Worm (Caenorhabditis elegans): ENCODE results near the gene spe-6.

DNA sequence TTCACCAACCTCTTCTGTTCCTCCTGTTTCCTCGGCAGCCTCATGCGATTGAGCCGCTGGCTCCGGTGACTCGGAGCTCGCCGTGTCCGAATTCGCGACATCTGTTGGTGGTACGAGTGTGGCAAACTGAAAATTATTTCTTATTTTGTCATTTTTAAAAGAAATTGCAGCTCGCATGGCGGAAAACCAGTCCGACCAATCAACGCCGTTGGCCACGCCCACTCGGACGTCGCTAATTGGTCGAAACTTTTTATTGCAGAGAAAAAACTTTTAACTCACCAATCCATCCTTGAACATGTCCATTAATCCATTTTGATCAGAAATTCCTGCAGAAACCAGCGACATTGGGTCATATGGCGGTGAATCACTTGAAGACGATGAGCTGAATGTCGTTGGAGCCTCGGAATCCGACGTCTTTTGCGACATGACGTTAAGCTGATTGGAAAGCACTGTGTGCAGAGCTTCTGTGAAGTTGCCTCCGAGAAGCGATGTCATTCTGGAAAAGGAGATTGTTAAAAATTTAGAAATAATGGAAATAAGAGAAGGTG is 34.9 kb upstream of the spe-6 start, which contains the start of gene bed-2:
- TF ChIP-seq mdl-1 (tag; optimal IDR thresholded peaks at IDR 0.05) (no peak), F44E2.7 (GFP tag; IDR thresholded peaks at IDR 0.05) (no peak), dpl-1 (GFP tag; optimal IDR thresholded peaks at IDR 0.05) (no peak), lir-3 (tag; optimal IDR thresholded peaks at IDR 0.05) (no peak)
